Worm (Caenorhabditis elegans): ENCODE measurements around the gene ZK550.2.
A peak's percentile ranks its signal among the peaks of the same experiment; 100 is the strongest.

The ZK550.2 gene

DNA sequence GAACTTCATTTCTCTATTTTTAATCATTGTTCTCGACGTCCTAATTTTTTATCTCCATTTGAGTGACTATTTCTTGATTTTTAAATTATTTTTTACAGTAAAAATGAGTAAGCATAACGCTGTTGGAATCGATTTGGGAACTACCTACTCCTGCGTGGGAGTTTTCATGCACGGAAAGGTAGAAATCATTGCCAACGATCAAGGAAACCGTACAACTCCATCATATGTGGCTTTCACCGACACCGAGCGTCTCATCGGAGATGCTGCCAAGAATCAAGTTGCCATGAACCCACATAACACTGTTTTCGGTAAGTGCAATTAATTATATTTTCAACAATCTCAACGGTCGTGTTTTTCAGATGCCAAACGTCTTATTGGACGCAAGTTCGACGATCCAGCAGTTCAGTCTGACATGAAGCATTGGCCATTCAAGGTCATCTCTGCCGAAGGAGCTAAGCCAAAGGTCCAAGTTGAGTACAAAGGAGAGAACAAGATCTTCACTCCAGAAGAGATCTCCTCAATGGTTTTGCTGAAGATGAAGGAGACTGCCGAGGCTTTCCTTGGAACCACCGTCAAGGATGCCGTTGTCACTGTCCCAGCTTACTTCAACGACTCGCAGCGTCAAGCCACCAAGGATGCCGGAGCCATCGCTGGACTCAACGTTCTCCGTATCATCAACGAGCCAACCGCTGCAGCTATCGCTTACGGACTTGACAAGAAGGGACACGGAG, 33.6 kb downstream of the ZK550.2 start, which contains the start of gene hsp-1 (continued):
- peak; percentile 96 for TF ChIP-seq aha-1 (tag)
- TF ChIP-seq F26F4.8 (GFP tag; conservative IDR thresholded peaks at IDR 0.05): no peak
- no peak for TF ChIP-seq nhr-77 (tag; optimal IDR thresholded peaks at IDR 0.05)
- TF ChIP-seq saeg-2 (GFP tag; IDR thresholded peaks at IDR 0.05): no peak
- no peak for TF ChIP-seq nhr-11 (tag; optimal IDR thresholded peaks at IDR 0.05)
- no peak for TF ChIP-seq lir-3 (tag; optimal IDR thresholded peaks at IDR 0.05)
- TF ChIP-seq dpl-1 (GFP tag; optimal IDR thresholded peaks at IDR 0.05): no peak
- no peak for TF ChIP-seq F44E2.7 (GFP tag; IDR thresholded peaks at IDR 0.05)
- TF ChIP-seq hif-1 (tag; optimal IDR thresholded peaks at IDR 0.05): no peak
- TF ChIP-seq snpc-4 (tag; optimal IDR thresholded peaks at IDR 0.05): no peak
- peak; percentile 54; the same call in 1 of the 2 replicates for TF ChIP-seq daf-19 (GFP tag; conservative IDR thresholded peaks at IDR 0.05)
- TF ChIP-seq vab-7 (GFP tag; IDR thresholded peaks at IDR 0.05): peak; percentile 67; the same call in 1 of the 2 replicates
- TF ChIP-seq ceh-28 (tag; optimal IDR thresholded peaks at IDR 0.05): no peak
- peak in 1 of 2 experiments; percentile 23 for TF ChIP-seq unc-62 (GFP tag; optimal IDR thresholded peaks at IDR 0.05 in 1 of 2)
- no peak for TF ChIP-seq unc-62 (tag; optimal IDR thresholded peaks at IDR 0.05)
- peak; percentile 74 for TF ChIP-seq lim-7 (GFP tag; IDR thresholded peaks at IDR 0.05)
- TF ChIP-seq daf-12 (tag; optimal IDR thresholded peaks at IDR 0.05): no peak
- TF ChIP-seq mdl-1 (tag; optimal IDR thresholded peaks at IDR 0.05): no peak
- peak; percentile 33; the same call in 1 of the 2 replicates for TF ChIP-seq Y75B8A.6 (GFP tag; IDR thresholded peaks at IDR 0.05)
- TF ChIP-seq dmd-8 (GFP tag; IDR thresholded peaks at IDR 0.05): no peak
- TF ChIP-seq F10B5.3 (tag; optimal IDR thresholded peaks at IDR 0.05): no peak
- no peak for TF ChIP-seq nhr-111 (GFP tag; optimal IDR thresholded peaks at IDR 0.05)
- no peak for TF ChIP-seq sdz-12 (GFP tag; optimal IDR thresholded peaks at IDR 0.05)
- no peak for TF ChIP-seq zag-1 (tag; optimal IDR thresholded peaks at IDR 0.05)
- TF ChIP-seq lin-15B (tag; optimal IDR thresholded peaks at IDR 0.05): no peak
- no peak for TF ChIP-seq ctbp-1 (GFP tag; IDR thresholded peaks at IDR 0.05)
- 0 out of 2 replicates have a peak, but pooled peaks have one; percentile 2 for TF ChIP-seq mxl-2 (GFP tag; conservative IDR thresholded peaks at IDR 0.05)
- TF ChIP-seq mep-1 (tag; optimal IDR thresholded peaks at IDR 0.05): no peak

DNA sequence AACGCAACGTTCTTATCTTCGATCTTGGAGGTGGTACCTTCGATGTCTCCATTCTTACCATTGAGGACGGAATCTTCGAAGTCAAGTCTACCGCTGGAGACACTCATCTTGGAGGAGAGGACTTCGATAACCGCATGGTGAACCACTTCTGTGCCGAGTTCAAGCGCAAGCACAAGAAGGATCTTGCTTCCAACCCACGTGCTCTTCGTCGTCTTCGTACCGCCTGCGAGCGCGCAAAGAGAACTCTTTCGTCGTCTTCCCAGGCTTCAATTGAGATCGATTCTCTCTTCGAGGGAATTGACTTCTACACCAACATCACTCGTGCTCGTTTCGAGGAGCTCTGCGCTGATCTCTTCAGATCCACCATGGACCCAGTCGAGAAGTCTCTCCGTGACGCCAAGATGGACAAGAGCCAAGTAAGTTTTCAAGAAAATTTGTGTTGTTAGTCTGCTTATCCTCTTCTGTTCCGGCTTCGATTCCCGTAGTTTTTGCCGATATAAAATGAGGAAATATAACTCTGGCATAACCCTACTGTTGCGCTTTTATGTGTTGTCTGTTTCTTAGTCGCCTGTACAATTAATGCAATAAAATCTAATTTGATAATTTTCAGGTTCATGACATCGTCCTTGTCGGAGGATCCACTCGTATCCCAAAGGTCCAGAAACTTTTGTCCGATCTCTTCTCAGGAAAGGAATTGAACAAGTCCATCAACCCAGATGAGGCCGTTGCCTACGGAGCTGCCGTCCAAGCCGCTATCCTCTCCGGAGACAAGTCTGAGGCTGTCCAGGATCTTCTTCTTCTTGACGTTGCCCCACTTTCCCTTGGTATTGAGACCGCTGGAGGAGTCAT, 34.4 kb downstream of the ZK550.2 start:
- TF ChIP-seq saeg-2 (GFP tag; IDR thresholded peaks at IDR 0.05): 0 out of 2 replicates have a peak, but pooled peaks have one; percentile 32
- no peak for TF ChIP-seq hlh-30 (tag; optimal IDR thresholded peaks at IDR 0.05; ENCODE audit: insufficient read depth)
- peak; percentile 36 for TF ChIP-seq aha-1 (tag)
- no peak for TF ChIP-seq zfp-2 (tag; optimal IDR thresholded peaks at IDR 0.05)
- no peak for TF ChIP-seq lin-29 (GFP tag; IDR thresholded peaks at IDR 0.05)
- TF ChIP-seq pha-4 (GFP tag; IDR thresholded peaks at IDR 0.05): peak; percentile 73
- TF ChIP-seq pha-4 (tag; optimal IDR thresholded peaks at IDR 0.05): no peak
- TF ChIP-seq unc-130 (GFP tag; optimal IDR thresholded peaks at IDR 0.05): no peak
- peak; percentile 15; the same call in 1 of the 2 replicates for TF ChIP-seq Y105C5A.15 (GFP tag; IDR thresholded peaks at IDR 0.05)
- TF ChIP-seq arid-1 (GFP tag; conservative IDR thresholded peaks at IDR 0.05): no peak
- TF ChIP-seq fkh-10 (GFP tag; optimal IDR thresholded peaks at IDR 0.05): no peak
- no peak for TF ChIP-seq ZK546.5 (tag; optimal IDR thresholded peaks at IDR 0.05)
- peak in 1 of 2 experiments; percentile 18; a peak in 1 of 4 replicates for TF ChIP-seq madf-5 (GFP tag; IDR thresholded peaks at IDR 0.05)
- TF ChIP-seq T26A8.4 (GFP tag; IDR thresholded peaks at IDR 0.05): peak; percentile 24; the same call in 1 of the 2 replicates
- TF ChIP-seq F44E2.7 (GFP tag; IDR thresholded peaks at IDR 0.05): peak; percentile 19; the same call in 1 of the 2 replicates
- TF ChIP-seq dmd-9 (GFP tag; IDR thresholded peaks at IDR 0.05): no peak
- TF ChIP-seq zag-1 (tag; optimal IDR thresholded peaks at IDR 0.05): no peak
- TF ChIP-seq mes-2 (tag; optimal IDR thresholded peaks at IDR 0.05; ENCODE audit: poor library complexity, severe bottlenecking): no peak
- TF ChIP-seq mxl-3 (GFP tag; optimal IDR thresholded peaks at IDR 0.05): no peak
- 0 out of 2 replicates have a peak, but pooled peaks have one; percentile 4 for TF ChIP-seq tra-1 (GFP tag; IDR thresholded peaks at IDR 0.05)
- peak; percentile 34; the same call in 1 of the 2 replicates for TF ChIP-seq php-3 (GFP tag; IDR thresholded peaks at IDR 0.05)
- no peak for TF ChIP-seq ceh-32 (tag; optimal IDR thresholded peaks at IDR 0.05; ENCODE audit: poor library complexity)
- no peak for TF ChIP-seq spr-1 (tag; optimal IDR thresholded peaks at IDR 0.05)
- peak; percentile 37 for TF ChIP-seq F49E8.2 (tag; optimal IDR thresholded peaks at IDR 0.05; ENCODE audit: borderline replicate concordance)
